Worm (Caenorhabditis elegans): ENCODE data around the gene ZK688.11.

- TF ChIP-seq ces-1 (GFP tag; optimal IDR thresholded peaks at IDR 0.05) (peak; percentile 96), sptf-1 (tag; optimal IDR thresholded peaks at IDR 0.05) (peak; percentile 97), nhr-12 (tag; optimal IDR thresholded peaks at IDR 0.05) (peak; percentile 78), bed-3 (GFP tag; optimal IDR thresholded peaks at IDR 0.05) (peak; percentile 76), snpc-4 (tag; optimal IDR thresholded peaks at IDR 0.05) (no peak), lsy-2 (tag; optimal IDR thresholded peaks at IDR 0.05) (peak; percentile 95), nhr-76 (tag; optimal IDR thresholded peaks at IDR 0.05) (peak; percentile 59)
These were observed 30.1 kb downstream of the ZK688.11 start, which contains the start of gene rpl-35 for ce11 chrIII:7854494-7855184.

All from whole organism, mixed stage, embryonic.